Fruit fly (Drosophila melanogaster) whole organism, wandering third instar larva: ENCODE results near the gene Cdk12.
A peak's percentile ranks its signal among the peaks of the same experiment; 100 is the strongest.

Experiments
- Abd-B ChIP-seq: fragments of >200 bp; optimal IDR thresholded peaks from 2 replicates; lab custom pipeline; 2017; ENCODE audit warnings: missing biosample characterization, missing genetic modification characterization
- CG32264 ChIP-seq: fragments of 200-800 bp; sonication (Bioruptor generic); optimal IDR thresholded peaks from 2 replicates; lab custom pipeline; 2016; ENCODE audit warnings: missing biosample characterization, missing genetic modification characterization
- CG9705 ChIP-seq: fragments of 200-800 bp; sonication (Bioruptor generic); optimal IDR thresholded peaks from 2 replicates; lab custom pipeline; 2018; ENCODE audit warnings: missing biosample characterization, mild to moderate bottlenecking, missing genetic modification characterization
- CrebA ChIP-seq: fragments of 200-800 bp; sonication (Bioruptor generic); optimal IDR thresholded peaks from 2 replicates; lab custom pipeline; 2016; ENCODE audit warnings: missing biosample characterization, mild to moderate bottlenecking, missing genetic modification characterization, borderline replicate concordance
- Dfd ChIP-seq: fragments of >200 bp; optimal IDR thresholded peaks from 2 replicates; lab custom pipeline; 2017; ENCODE audit warnings: missing biosample characterization, missing genetic modification characterization
- Dif ChIP-seq: fragments of 200-275, 200-300 bp; sonication (Bioruptor generic); optimal IDR thresholded peaks from 2 replicates; lab custom pipeline; 2018; ENCODE audit warnings: missing biosample characterization, missing genetic modification characterization; ENCODE audit not compliant: partially characterized antibody
- GATAd ChIP-seq: sonication (Bioruptor generic); optimal IDR thresholded peaks from 2 replicates; lab custom pipeline; 2016; ENCODE audit warnings: missing biosample characterization, missing genetic modification characterization
- HLH106 ChIP-seq: fragments of 200-800 bp; optimal IDR thresholded peaks from 3 replicates; lab custom pipeline; 2019; ENCODE audit warnings: missing biosample characterization, mild to moderate bottlenecking, missing genetic modification characterization, moderate library complexity
- Hnf4 ChIP-seq: fragments of 200-800 bp; sonication (Bioruptor generic); optimal IDR thresholded peaks from 2 replicates; lab custom pipeline; 2016; ENCODE audit warnings: missing biosample characterization, mild to moderate bottlenecking, missing genetic modification characterization
- Hr78 ChIP-seq: fragments of >200 bp; optimal IDR thresholded peaks from 2 replicates; lab custom pipeline; 2017; ENCODE audit warnings: missing biosample characterization, missing genetic modification characterization
- Hr83 ChIP-seq: fragments of 200-300 bp; sonication (Bioruptor generic); optimal IDR thresholded peaks from 2 replicates; lab custom pipeline; 2016; ENCODE audit warnings: missing biosample characterization, mild to moderate bottlenecking, missing genetic modification characterization, moderate library complexity; ENCODE audit not compliant: poor library complexity, severe bottlenecking
- Jra ChIP-seq: sonication (Bioruptor generic); optimal IDR thresholded peaks from 2 replicates; lab custom pipeline; 2016; ENCODE audit warnings: missing biosample characterization, missing genetic modification characterization
- Mio ChIP-seq: sonication (Bioruptor generic); optimal IDR thresholded peaks from 2 replicates; lab custom pipeline; 2016; ENCODE audit warnings: missing biosample characterization, missing genetic modification characterization
- Myc ChIP-seq: fragments of >200 bp; optimal IDR thresholded peaks from 2 replicates; lab custom pipeline; 2017
- N ChIP-seq: fragments of >200 bp; optimal IDR thresholded peaks from 2 replicates; lab custom pipeline; 2018; ENCODE audit warnings: missing biosample characterization, missing external identifiers, missing genetic modification characterization
- OdsH ChIP-seq: fragments of 200-800 bp; sonication (Bioruptor generic); optimal IDR thresholded peaks from 2 replicates; lab custom pipeline; 2016; ENCODE audit warnings: missing biosample characterization, mild to moderate bottlenecking, missing genetic modification characterization
- Rel ChIP-seq, 2 experiments: fragments of 200-800 bp; sonication (Bioruptor generic) in 1 of 2; optimal IDR thresholded peaks; 2 replicates in 1 of 2; 3 replicates in 1 of 2; lab custom pipeline; 2016 to 2019; ENCODE audit warnings: mild to moderate bottlenecking in 2 of 2, missing biosample characterization in 2 of 2, missing genetic modification characterization in 2 of 2, moderate library complexity in 1 of 2
- Sp1 ChIP-seq: fragments of 200-800 bp; sonication (Bioruptor generic); optimal IDR thresholded peaks from 3 replicates; lab custom pipeline; 2019; ENCODE audit warnings: missing biosample characterization, mild to moderate bottlenecking, missing genetic modification characterization, moderate library complexity
- Vsx2 ChIP-seq: fragments of 200-300, 225-300 bp; sonication (Bioruptor generic); optimal IDR thresholded peaks from 2 replicates; lab custom pipeline; 2018; ENCODE audit warnings: missing biosample characterization, missing genetic modification characterization; ENCODE audit not compliant: partially characterized antibody
- br ChIP-seq: fragments of 200-800 bp; sonication (Bioruptor generic); optimal IDR thresholded peaks from 2 replicates; lab custom pipeline; 2016; ENCODE audit warnings: missing biosample characterization, missing genetic modification characterization
- brk ChIP-seq: fragments of 200-800 bp; sonication (Bioruptor generic); optimal IDR thresholded peaks from 2 replicates; lab custom pipeline; 2016; ENCODE audit warnings: missing biosample characterization, mild to moderate bottlenecking, missing genetic modification characterization
- dl ChIP-seq, 2 experiments: fragments of 175-275, 200-275 bp in 1 of 2; fragments of 200-275 bp in 1 of 2; sonication (Bioruptor generic); optimal IDR thresholded peaks; lab custom pipeline; 2018; ENCODE audit warnings: mild to moderate bottlenecking in 2 of 2, missing biosample characterization in 2 of 2, missing genetic modification characterization in 2 of 2, moderate library complexity in 2 of 2; ENCODE audit not compliant: partially characterized antibody in 2 of 2, insufficient read depth in 1 of 2
- dmrt93B ChIP-seq: fragments of 200-800 bp; sonication (Bioruptor generic); optimal IDR thresholded peaks from 2 replicates; lab custom pipeline; 2018; ENCODE audit warnings: missing biosample characterization, mild to moderate bottlenecking, missing genetic modification characterization
- dsf ChIP-seq: sonication (Bioruptor generic); optimal IDR thresholded peaks from 2 replicates; lab custom pipeline; 2016; ENCODE audit warnings: missing biosample characterization, missing genetic modification characterization, borderline replicate concordance
- ey ChIP-seq: fragments of 200-800 bp; sonication (Bioruptor generic); optimal IDR thresholded peaks from 2 replicates; lab custom pipeline; 2016; ENCODE audit warnings: missing biosample characterization, missing genetic modification characterization
- foxo ChIP-seq, 2 experiments: fragments of 200-800 bp; sonication (Bioruptor generic); optimal IDR thresholded peaks; 2 replicates in 1 of 2; 3 replicates in 1 of 2; lab custom pipeline; 2016 to 2017; ENCODE audit warnings: missing biosample characterization in 2 of 2, missing genetic modification characterization in 2 of 2
- fru ChIP-seq: fragments of 200-800 bp; sonication (Bioruptor generic); optimal IDR thresholded peaks from 3 replicates; lab custom pipeline; 2016; ENCODE audit warnings: missing biosample characterization, mild to moderate bottlenecking, missing genetic modification characterization
- h ChIP-seq: fragments of 200-800 bp; sonication (Bioruptor generic); optimal IDR thresholded peaks from 3 replicates; lab custom pipeline; 2016; ENCODE audit warnings: missing biosample characterization, mild to moderate bottlenecking, missing genetic modification characterization
- jim ChIP-seq: fragments of 175-275, 200-325 bp; sonication (Bioruptor generic); optimal IDR thresholded peaks from 2 replicates; lab custom pipeline; 2016; ENCODE audit warnings: missing biosample characterization, mild to moderate bottlenecking, missing genetic modification characterization
- lola ChIP-seq: fragments of >200 bp; optimal IDR thresholded peaks from 2 replicates; lab custom pipeline; 2017; ENCODE audit warnings: missing biosample characterization, missing genetic modification characterization
- pan ChIP-seq: fragments of >200 bp; optimal IDR thresholded peaks from 2 replicates; lab custom pipeline; 2017
- psq ChIP-seq: fragments of 200-800 bp; sonication (Bioruptor generic); optimal IDR thresholded peaks from 3 replicates; lab custom pipeline; 2017; ENCODE audit warnings: missing biosample characterization, mild to moderate bottlenecking, missing genetic modification characterization, moderate library complexity
- rgr ChIP-seq: fragments of 200-800 bp; sonication (Bioruptor generic); optimal IDR thresholded peaks from 3 replicates; lab custom pipeline; 2016; ENCODE audit warnings: missing biosample characterization, mild to moderate bottlenecking, missing genetic modification characterization
- sage ChIP-seq: fragments of 200-800 bp; sonication (Bioruptor generic); optimal IDR thresholded peaks from 2 replicates; lab custom pipeline; 2016; ENCODE audit warnings: missing biosample characterization, mild to moderate bottlenecking, missing genetic modification characterization
- sv ChIP-seq: fragments of 200-800 bp; sonication (Bioruptor generic); optimal IDR thresholded peaks from 3 replicates; lab custom pipeline; 2016; ENCODE audit warnings: missing biosample characterization, missing genetic modification characterization
- tai ChIP-seq: sonication (Bioruptor generic); optimal IDR thresholded peaks from 2 replicates; lab custom pipeline; 2016; ENCODE audit warnings: missing biosample characterization, missing genetic modification characterization
- usp ChIP-seq: fragments of >200 bp; optimal IDR thresholded peaks from 2 replicates; lab custom pipeline; 2017; ENCODE audit warnings: missing biosample characterization, missing genetic modification characterization
- woc ChIP-seq: sonication (Bioruptor generic); optimal IDR thresholded peaks from 2 replicates; lab custom pipeline; 2016; ENCODE audit warnings: missing biosample characterization, mild to moderate bottlenecking, missing genetic modification characterization

The Cdk12 gene

dm6 chr3L:21515823-21516715 is at the start of gene Cdk12, which contains the start of gene SAK:
TSS of gene Cdk12 (plus strand) at chr3L:21516306.
TSS of gene SAK (minus strand) at chr3L:21515887.
- TF ChIP-seq Hr78, result peak; percentile 64
- no peak for TF ChIP-seq Dfd (GFP tag; lab: Kevin White, UChicago)
- TF ChIP-seq sv (GFP tag; lab: Kevin White, UChicago), result peak; percentile 79
- TF ChIP-seq br (GFP tag; lab: Kevin White, UChicago), result peak; percentile 56
- peak; percentile 77 for TF ChIP-seq OdsH (GFP tag; lab: Kevin White, UChicago)
- TF ChIP-seq N (GFP tag; lab: Kevin White, UChicago), result peak; percentile 69
- TF ChIP-seq Hr83 (GFP tag; lab: Kevin White, UChicago), result peak; percentile 82
- TF ChIP-seq Vsx2 (GFP tag; lab: Kevin White, UChicago), result no peak
- TF ChIP-seq dmrt93B (GFP tag; lab: Kevin White, UChicago), result peak; percentile 80
- no peak for TF ChIP-seq pan (lab: Kevin White, UChicago)
- no peak for TF ChIP-seq tai
- peak; percentile 34 for TF ChIP-seq dsf (GFP tag; lab: Kevin White, UChicago)
- TF ChIP-seq psq, result peak; percentile 80
- TF ChIP-seq fru (GFP tag; lab: Kevin White, UChicago), result peak; percentile 79
- TF ChIP-seq usp (GFP tag; lab: Kevin White, UChicago), result no peak
- peak; percentile 87 for TF ChIP-seq Sp1
- TF ChIP-seq Abd-B (GFP tag; lab: Kevin White, UChicago), result no peak
- no peak for TF ChIP-seq CG32264
- peak; percentile 70 for TF ChIP-seq h (GFP tag; lab: Kevin White, UChicago)
- TF ChIP-seq dl (GFP tag; optimal IDR thresholded peaks at IDR 0.05; lab: Kevin White, UChicago; ENCODE audit: insufficient read depth in 1 of 2, partially characterized antibody in 2 of 2), result no peak
- peak; percentile 71 for TF ChIP-seq CG9705
- peak; percentile 90 for TF ChIP-seq HLH106
- peak; percentile 71 for TF ChIP-seq Hnf4
- peak; percentile 57 for TF ChIP-seq brk (GFP tag; lab: Kevin White, UChicago)
- TF ChIP-seq foxo (GFP tag; optimal IDR thresholded peaks at IDR 0.05; lab: Kevin White, UChicago), result peak in 1 of 2 experiments; percentile 89
- peak; percentile 55 for TF ChIP-seq sage (GFP tag; lab: Kevin White, UChicago)
- TF ChIP-seq ey (GFP tag; lab: Kevin White, UChicago), result peak; percentile 58
- TF ChIP-seq rgr (GFP tag; lab: Kevin White, UChicago), result peak; percentile 85
- TF ChIP-seq lola (GFP tag; lab: Kevin White, UChicago), result no peak
- TF ChIP-seq woc (GFP tag; lab: Kevin White, UChicago), result peak; percentile 55
- peak; percentile 62 for TF ChIP-seq Jra (GFP tag; lab: Kevin White, UChicago)
- no peak for TF ChIP-seq CrebA (GFP tag; lab: Kevin White, UChicago)
- peak; percentile 50 for TF ChIP-seq GATAd (GFP tag; lab: Kevin White, UChicago)
- peak; percentile 18 for TF ChIP-seq Myc (lab: Kevin White, UChicago)
- TF ChIP-seq Rel (GFP tag; optimal IDR thresholded peaks at IDR 0.05; lab: Kevin White, UChicago), result peak; percentile 42
- peak; percentile 48 for TF ChIP-seq Rel (tag; optimal IDR thresholded peaks at IDR 0.05; lab: Kevin White, UChicago)
- no peak for TF ChIP-seq Mio (GFP tag; lab: Kevin White, UChicago)
- TF ChIP-seq jim (GFP tag; lab: Kevin White, UChicago), result no peak
- no peak for TF ChIP-seq Dif

dm6 chr3L:21471895-21472294 is 44.2 kb upstream of the Cdk12 start:
- TF ChIP-seq Dfd (GFP tag; lab: Kevin White, UChicago) (peak; percentile 93), usp (GFP tag; lab: Kevin White, UChicago) (no peak)
- TF ChIP-seq, all 38 proteins: peak for 1
